Fruit fly (Drosophila melanogaster) whole organism, embryonic: Measurements from ENCODE around the gene goe.

Experiments used
- Adf1 ChIP-seq: fragments of 200-800 bp; sonication (Bioruptor generic); IDR thresholded peaks from 2 replicates; pipeline ENCODE4 v1.3.6; 2022; ENCODE audit warnings: missing biosample characterization, missing genetic modification characterization
- CG10209 ChIP-seq: fragments of 200-800 bp; sonication (Bioruptor generic); optimal IDR thresholded peaks from 3 replicates; lab custom pipeline; 2017; ENCODE audit warnings: missing biosample characterization, mild to moderate bottlenecking, missing genetic modification characterization, missing genetic modification reagents
- CG10979 ChIP-seq: fragments of 200-800 bp; sonication (Bioruptor generic); optimal IDR thresholded peaks from 2 replicates; lab custom pipeline; 2018; ENCODE audit warnings: missing biosample characterization, mild to moderate bottlenecking, missing genetic modification characterization, moderate library complexity
- CG11085 ChIP-seq: fragments of 200-800 bp; sonication (Bioruptor generic); IDR thresholded peaks from 2 replicates; pipeline ENCODE4 v1.3.6; 2022; ENCODE audit warnings: missing biosample characterization, missing genetic modification characterization
- CG12236 ChIP-seq: fragments of 200-800 bp; sonication (Bioruptor generic); optimal IDR thresholded peaks from 2 replicates; lab custom pipeline; 2016; ENCODE audit warnings: missing biosample characterization, missing genetic modification characterization
- CG13424 ChIP-seq: fragments of 200-800 bp; sonication (Bioruptor generic); optimal IDR thresholded peaks from 2 replicates; lab custom pipeline; 2019; ENCODE audit warnings: missing biosample characterization, mild to moderate bottlenecking, missing genetic modification characterization, moderate library complexity
- CG16863 ChIP-seq: fragments of 200-800 bp; sonication (Bioruptor generic); optimal IDR thresholded peaks from 3 replicates; lab custom pipeline; 2016; ENCODE audit warnings: missing biosample characterization, missing genetic modification characterization
- CG17359 ChIP-seq: fragments of 200-800 bp; sonication (Bioruptor generic); optimal IDR thresholded peaks from 3 replicates; lab custom pipeline; 2018; ENCODE audit warnings: missing biosample characterization, mild to moderate bottlenecking, missing genetic modification characterization, moderate library complexity
- CG32767 ChIP-seq: fragments of 200-800 bp; sonication (Bioruptor generic); IDR thresholded peaks from 2 replicates; pipeline ENCODE4 v1.3.6; 2022; ENCODE audit warnings: missing biosample characterization, missing genetic modification characterization
- CG33557 ChIP-seq: fragments of 200-800 bp; sonication (Bioruptor generic); optimal IDR thresholded peaks from 2 replicates; lab custom pipeline; 2019; ENCODE audit warnings: missing biosample characterization, mild to moderate bottlenecking, missing genetic modification characterization, moderate library complexity
- CG3407 ChIP-seq: fragments of 200-800 bp; sonication (Bioruptor generic); optimal IDR thresholded peaks from 2 replicates; lab custom pipeline; 2018; ENCODE audit warnings: missing biosample characterization, mild to moderate bottlenecking, missing genetic modification characterization
- CG34224 ChIP-seq: fragments of 200-800 bp; sonication (Bioruptor generic); IDR thresholded peaks from 3 replicates; pipeline ENCODE4 v1.3.6; 2022; ENCODE audit warnings: missing biosample characterization, missing genetic modification characterization; ENCODE audit not compliant: partially characterized antibody
- CG4424 ChIP-seq: fragments of 200-800 bp; sonication (Bioruptor generic); optimal IDR thresholded peaks from 3 replicates; lab custom pipeline; 2016; ENCODE audit warnings: missing biosample characterization, missing genetic modification characterization
- CG6813 ChIP-seq: fragments of 200-800 bp; sonication (Bioruptor generic); optimal IDR thresholded peaks from 2 replicates; lab custom pipeline; 2017; ENCODE audit warnings: missing biosample characterization, missing genetic modification characterization, mild to moderate bottlenecking, moderate library complexity, missing genetic modification reagents
- CG7839 ChIP-seq: fragments of 200-800 bp; sonication (Bioruptor generic); optimal IDR thresholded peaks from 3 replicates; lab custom pipeline; 2018; ENCODE audit warnings: missing biosample characterization, mild to moderate bottlenecking, missing genetic modification characterization, moderate library complexity
- CG8924 ChIP-seq: fragments of 200-800 bp; optimal IDR thresholded peaks from 3 replicates; lab custom pipeline; 2019; ENCODE audit warnings: missing biosample characterization, mild to moderate bottlenecking, missing genetic modification characterization, moderate library complexity
- CrebB ChIP-seq: fragments of 200-800 bp; sonication (Bioruptor generic); optimal IDR thresholded peaks from 3 replicates; lab custom pipeline; 2018; ENCODE audit warnings: missing biosample characterization, mild to moderate bottlenecking, missing genetic modification characterization
- D ChIP-seq, 2 experiments: fragments of 200-800 bp in 1 of 2; fragments of >200 bp in 1 of 2; sonication (Bioruptor generic) in 1 of 2; optimal IDR thresholded peaks; 2 replicates in 1 of 2; 3 replicates in 1 of 2; lab custom pipeline; 2017; ENCODE audit warnings: mild to moderate bottlenecking in 1 of 2, missing biosample characterization in 1 of 2, missing genetic modification characterization in 1 of 2, missing genetic modification reagents in 1 of 2
- Dek ChIP-seq: fragments of 200-800 bp; sonication (Bioruptor generic); optimal IDR thresholded peaks from 3 replicates; lab custom pipeline; 2019; ENCODE audit warnings: missing biosample characterization, mild to moderate bottlenecking, missing genetic modification characterization, moderate library complexity
- Dip2 ChIP-seq: fragments of 200-800 bp; sonication (Bioruptor generic); IDR thresholded peaks from 2 replicates; pipeline ENCODE4 v1.3.6; 2022; ENCODE audit warnings: missing biosample characterization, missing genetic modification characterization
- Dll ChIP-seq: fragments of 200-800 bp; sonication (Bioruptor generic); IDR thresholded peaks from 4 replicates; pipeline ENCODE4 v1.3.6; 2022; ENCODE audit warnings: missing biosample characterization, missing genetic modification characterization; ENCODE audit not compliant: partially characterized antibody
- Dref ChIP-seq: fragments of 200-800 bp; sonication (Bioruptor generic); IDR thresholded peaks from 2 replicates; pipeline ENCODE4 v1.3.6; 2022; ENCODE audit warnings: missing biosample characterization, missing genetic modification characterization
- E2f1 ChIP-seq: fragments of 200-800 bp; sonication (Bioruptor generic); IDR thresholded peaks from 2 replicates; pipeline ENCODE4 v1.3.6; 2022; ENCODE audit warnings: missing biosample characterization, missing genetic modification characterization
- Eip74EF ChIP-seq, 2 experiments: fragments of 200-800 bp in 1 of 2; fragments of >200 bp in 1 of 2; sonication (Bioruptor generic) in 1 of 2; optimal IDR thresholded peaks; 2 replicates each; lab custom pipeline; 2017 to 2019; ENCODE audit warnings: missing biosample characterization in 2 of 2, missing genetic modification characterization in 2 of 2, mild to moderate bottlenecking in 1 of 2, moderate library complexity in 1 of 2
- GATAe ChIP-seq: fragments of 200-800 bp; sonication (Bioruptor generic); conservative IDR thresholded peaks from 2 replicates; pipeline ENCODE4 v1.3.6; 2022; ENCODE audit warnings: missing biosample characterization, missing genetic modification characterization
- Hmr ChIP-seq: fragments of 200-800 bp; sonication (Bioruptor generic); optimal IDR thresholded peaks from 3 replicates; lab custom pipeline; 2017; ENCODE audit warnings: mild to moderate bottlenecking, missing biosample characterization, missing genetic modification reagents, missing genetic modification characterization
- Hr51 ChIP-seq, 2 experiments: fragments of 200-800 bp; sonication (Bioruptor generic); optimal IDR thresholded peaks; 2 replicates in 1 of 2; 3 replicates in 1 of 2; lab custom pipeline; 2016 to 2018; ENCODE audit warnings: missing biosample characterization in 2 of 2, missing genetic modification characterization in 2 of 2, mild to moderate bottlenecking in 1 of 2, moderate library complexity in 1 of 2
- Hr78 ChIP-seq, 2 experiments: fragments of 200-800 bp in 1 of 2; fragments of >200 bp in 1 of 2; sonication (Bioruptor generic) in 1 of 2; optimal IDR thresholded peaks; 2 replicates each; lab custom pipeline; 2017 to 2019; ENCODE audit warnings: missing biosample characterization in 2 of 2, missing genetic modification characterization in 2 of 2, mild to moderate bottlenecking in 1 of 2, moderate library complexity in 1 of 2
- MBD-R2 ChIP-seq: fragments of 200-800 bp; sonication (Bioruptor generic); IDR thresholded peaks from 2 replicates; pipeline ENCODE4 v1.3.6; 2022; ENCODE audit warnings: missing biosample characterization, missing genetic modification characterization
- NC2β ChIP-seq: fragments of 200-800 bp; sonication (Bioruptor generic); optimal IDR thresholded peaks from 2 replicates; lab custom pipeline; 2016; ENCODE audit warnings: missing biosample characterization, missing genetic modification characterization
- Oaz ChIP-seq: fragments of 200-800 bp; sonication (Bioruptor generic); IDR thresholded peaks from 2 replicates; pipeline ENCODE4 v1.3.6; 2022; ENCODE audit warnings: missing biosample characterization, missing genetic modification characterization
- Rfx ChIP-seq: fragments of 200-800 bp; sonication (Bioruptor generic); IDR thresholded peaks from 2 replicates; pipeline ENCODE4 v1.3.6; 2022; ENCODE audit warnings: missing biosample characterization, missing genetic modification characterization
- Xbp1 ChIP-seq: fragments of 200-800 bp; sonication (Bioruptor generic); optimal IDR thresholded peaks from 3 replicates; lab custom pipeline; 2016; ENCODE audit warnings: missing biosample characterization, mild to moderate bottlenecking, missing genetic modification characterization
- amos ChIP-seq: fragments of 200-800 bp; sonication (Bioruptor generic); IDR thresholded peaks from 2 replicates; pipeline ENCODE4 v1.3.6; 2022; ENCODE audit warnings: missing biosample characterization, missing genetic modification characterization; ENCODE audit not compliant: partially characterized antibody
- bowl ChIP-seq: fragments of 200-800 bp; sonication (Bioruptor generic); IDR thresholded peaks from 2 replicates; pipeline ENCODE4 v1.3.6; 2022; ENCODE audit warnings: missing biosample characterization, missing genetic modification characterization
- cad ChIP-seq: fragments of >200 bp; optimal IDR thresholded peaks from 2 replicates; lab custom pipeline; 2017; ENCODE audit warnings: missing biosample characterization, missing genetic modification characterization
- crc ChIP-seq: fragments of 200-800 bp; sonication (Bioruptor generic); optimal IDR thresholded peaks from 2 replicates; lab custom pipeline; 2016; ENCODE audit warnings: missing biosample characterization, missing genetic modification characterization
- cwo ChIP-seq: fragments of 200-800 bp; sonication (Bioruptor generic); optimal IDR thresholded peaks from 3 replicates; lab custom pipeline; 2017; ENCODE audit warnings: missing biosample characterization, missing genetic modification characterization, mild to moderate bottlenecking, moderate library complexity, missing genetic modification reagents
- exex ChIP-seq: fragments of 200-800 bp; sonication (Bioruptor generic); optimal IDR thresholded peaks from 4 replicates; lab custom pipeline; 2018; ENCODE audit warnings: missing biosample characterization, mild to moderate bottlenecking, missing genetic modification characterization, moderate library complexity
- gt ChIP-seq: fragments of 200-800 bp; sonication (Bioruptor generic); IDR thresholded peaks from 2 replicates; pipeline ENCODE4 v1.3.6; 2022; ENCODE audit warnings: missing biosample characterization, missing genetic modification characterization
- hbn ChIP-seq: fragments of 200-800 bp; sonication (Bioruptor generic); IDR thresholded peaks from 2 replicates; pipeline ENCODE4 v1.3.6; 2022; ENCODE audit warnings: missing biosample characterization, missing genetic modification characterization; ENCODE audit not compliant: partially characterized antibody
- hkb ChIP-seq, 2 experiments: fragments of 200-800 bp in 1 of 2; fragments of >200 bp in 1 of 2; sonication (Bioruptor generic) in 1 of 2; IDR thresholded peaks in 1 of 2; optimal IDR thresholded peaks in 1 of 2; 2 replicates each; pipeline versions ENCODE4 v1.3.6 to Lab custom; 2017 to 2022; ENCODE audit warnings: missing biosample characterization in 1 of 2, missing genetic modification characterization in 1 of 2
- jumu ChIP-seq: fragments of 200-800 bp; sonication (Bioruptor generic); optimal IDR thresholded peaks from 3 replicates; lab custom pipeline; 2016; ENCODE audit warnings: missing biosample characterization, missing genetic modification characterization
- mirr ChIP-seq: fragments of 200-800 bp; sonication (Bioruptor generic); optimal IDR thresholded peaks from 3 replicates; lab custom pipeline; 2018; ENCODE audit warnings: missing biosample characterization, mild to moderate bottlenecking, missing genetic modification characterization
- pho ChIP-seq: fragments of 200-800 bp; sonication (Bioruptor generic); optimal IDR thresholded peaks from 2 replicates; lab custom pipeline; 2016; ENCODE audit warnings: missing biosample characterization, missing genetic modification characterization
- slou ChIP-seq: fragments of 200-800 bp; sonication (Bioruptor generic); optimal IDR thresholded peaks from 3 replicates; lab custom pipeline; 2016; ENCODE audit warnings: missing biosample characterization, missing genetic modification characterization
- vfl ChIP-seq: fragments of 200-800 bp; sonication (Bioruptor generic); optimal IDR thresholded peaks from 2 replicates; lab custom pipeline; 2016; ENCODE audit warnings: missing biosample characterization, missing genetic modification characterization
- vnd ChIP-seq: fragments of 200-800 bp; sonication (Bioruptor generic); IDR thresholded peaks from 3 replicates; pipeline ENCODE4 v1.3.6; 2022; ENCODE audit warnings: missing biosample characterization, missing genetic modification characterization; ENCODE audit not compliant: partially characterized antibody
- zen ChIP-seq: fragments of 200-800 bp; sonication (Bioruptor generic); optimal IDR thresholded peaks from 3 replicates; lab custom pipeline; 2018; ENCODE audit warnings: missing biosample characterization, mild to moderate bottlenecking, missing genetic modification characterization, moderate library complexity
- zfh1 ChIP-seq: fragments of 200-800 bp; sonication (Bioruptor generic); IDR thresholded peaks from 3 replicates; pipeline ENCODE4 v1.3.6; 2022; ENCODE audit warnings: missing biosample characterization, missing genetic modification characterization

Gene goe

DNA sequence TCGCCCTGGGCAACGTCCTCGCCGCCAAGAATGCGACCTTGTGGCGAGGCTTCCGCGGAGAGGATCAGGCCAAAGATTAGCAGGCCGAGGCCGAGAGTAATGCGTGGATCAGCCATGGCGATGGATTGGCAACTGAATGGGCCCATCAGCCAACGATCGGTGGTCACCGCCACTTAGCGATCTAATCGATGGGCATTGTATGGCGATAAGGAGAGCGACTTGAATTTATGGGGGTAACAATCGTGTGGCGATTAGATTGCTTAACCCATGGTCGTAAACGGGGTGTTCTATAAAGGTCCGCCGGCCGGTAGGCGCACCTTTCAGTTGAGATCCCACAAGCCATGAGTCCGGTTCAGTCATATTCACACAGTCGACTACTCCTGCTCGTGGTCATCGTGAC lies 48.0 kb downstream of the goe start, which contains the start of the genes CG9673 and CG4653:
TSS of gene CG9673 (minus strand) at position 138 of the 400 bp plus-strand sequence.
TSS of gene CG4653 (plus strand) at position 335 of the 400 bp plus-strand sequence.
- TF ChIP-seq CG7839 (tag; lab: Kevin White, UChicago) (no peak), CG10979 (no peak), CG10209 (GFP tag; lab: Kevin White, UChicago) (no peak), MBD-R2 (GFP tag; lab: Robert Waterston, UW) (no peak), CG33557 (no peak), CG3407 (GFP tag; lab: Kevin White, UChicago) (no peak), CG11085 (GFP tag; lab: Robert Waterston, UW) (no peak), Rfx (GFP tag; lab: Robert Waterston, UW) (no peak), Dref (GFP tag; lab: Robert Waterston, UW) (no peak), Xbp1 (no peak), mirr (GFP tag; lab: Kevin White, UChicago) (peak; percentile 5), CG34224 (GFP tag; lab: Robert Waterston, UW) (no peak), vnd (GFP tag; lab: Robert Waterston, UW) (no peak), zfh1 (GFP tag; lab: Robert Waterston, UW) (no peak), cad (no peak), pho (no peak), CG17359 (tag; lab: Kevin White, UChicago) (no peak), Eip74EF (GFP tag; optimal IDR thresholded peaks at IDR 0.05; lab: Kevin White, UChicago) (no peak), slou (no peak), crc (GFP tag; lab: Kevin White, UChicago) (no peak), Hr78 (GFP tag; optimal IDR thresholded peaks at IDR 0.05; lab: Kevin White, UChicago) (no peak), CG16863 (GFP tag; lab: Kevin White, UChicago) (no peak), GATAe (GFP tag; lab: Robert Waterston, UW) (peak; percentile 64), zen (tag; lab: Kevin White, UChicago) (no peak), CG32767 (GFP tag; lab: Robert Waterston, UW) (no peak), Dek (tag; lab: Kevin White, UChicago) (no peak), CrebB (tag; lab: Kevin White, UChicago) (no peak), hkb (optimal IDR thresholded peaks at IDR 0.05; lab: Kevin White, UChicago) (no peak), hkb (GFP tag; IDR thresholded peaks at IDR 0.05; lab: Robert Waterston, UW) (no peak), Dll (GFP tag; lab: Robert Waterston, UW) (no peak), hbn (GFP tag; lab: Robert Waterston, UW) (no peak), CG6813 (GFP tag; lab: Kevin White, UChicago) (peak; percentile 4), bowl (GFP tag; lab: Robert Waterston, UW) (no peak), vfl (GFP tag; lab: Kevin White, UChicago) (no peak), CG8924 (tag; lab: Kevin White, UChicago) (no peak), Oaz (GFP tag; lab: Robert Waterston, UW) (no peak), exex (peak; percentile 68), Adf1 (no peak), gt (GFP tag; lab: Robert Waterston, UW) (no peak), cwo (GFP tag; lab: Kevin White, UChicago) (peak; percentile 62), CG4424 (GFP tag; lab: Kevin White, UChicago) (no peak), CG13424 (tag; lab: Kevin White, UChicago) (no peak), Hr51 (GFP tag; optimal IDR thresholded peaks at IDR 0.05; lab: Kevin White, UChicago) (no peak), amos (GFP tag; lab: Robert Waterston, UW) (no peak), jumu (no peak), NC2β (no peak), D (optimal IDR thresholded peaks at IDR 0.05; lab: Kevin White, UChicago) (no peak), D (GFP tag; optimal IDR thresholded peaks at IDR 0.05; lab: Kevin White, UChicago) (no peak), CG12236 (GFP tag; lab: Kevin White, UChicago) (no peak), E2f1 (GFP tag; lab: Robert Waterston, UW) (no peak), Dip2 (GFP tag; lab: Robert Waterston, UW) (no peak), Hmr (GFP tag; lab: Kevin White, UChicago) (no peak)
